Fruit fly (Drosophila melanogaster): ENCODE data around the gene CG34453.
A peak's percentile ranks its signal among the peaks of the same experiment; 100 is the strongest.

CG34453 gene

dm6 chr3L:247482-248225, 14.5 kb upstream of the CG34453 start, which contains the start of gene mthl14:
mthl14 (plus strand) TSS chr3L:247491.
- TF ChIP-seq CG32006 (GFP tag; optimal IDR thresholded peaks at IDR 0.05), result no peak
- no peak for TF ChIP-seq eg (GFP tag; IDR thresholded peaks at IDR 0.05)
- no peak for TF ChIP-seq Sox102F (GFP tag; optimal IDR thresholded peaks at IDR 0.05)
- TF ChIP-seq fkh (GFP tag; optimal IDR thresholded peaks at IDR 0.05), result peak; percentile 79
- no peak for TF ChIP-seq CG31627 (GFP tag; optimal IDR thresholded peaks at IDR 0.05)

DNA sequence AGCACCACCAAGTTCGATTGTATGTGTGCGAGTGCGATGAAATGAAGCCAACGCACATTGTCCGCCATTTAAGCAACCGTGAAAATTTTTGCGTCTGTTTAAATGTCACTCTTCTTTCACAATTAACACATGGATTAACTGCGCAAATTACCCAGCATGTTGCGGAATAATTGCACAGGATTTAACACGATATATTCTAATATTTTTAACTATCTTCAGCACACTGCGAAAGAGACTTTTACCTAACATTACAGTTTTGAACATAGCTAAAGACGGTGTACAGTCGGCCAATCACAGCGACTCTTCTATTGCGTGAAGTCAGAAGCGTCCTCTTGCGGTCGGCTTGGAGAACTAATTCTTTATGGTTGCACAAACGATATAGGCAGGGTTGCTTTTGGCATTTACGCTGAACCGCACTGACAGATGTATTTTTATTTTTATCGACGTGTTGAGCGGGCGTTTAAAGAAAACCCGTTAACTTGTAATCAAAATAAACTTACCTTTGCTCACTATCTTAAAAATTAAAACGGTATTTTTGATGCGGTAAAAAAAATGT, 13.6 kb upstream of the CG34453 start:
- TF ChIP-seq lz (GFP tag; optimal IDR thresholded peaks at IDR 0.05) (peak; percentile 67), CG11902 (GFP tag; optimal IDR thresholded peaks at IDR 0.05) (no peak), Eip78C (GFP tag) (peak; percentile 91), Ets96B (tag; optimal IDR thresholded peaks at IDR 0.05) (no peak), esn (GFP tag; optimal IDR thresholded peaks at IDR 0.05) (peak; percentile 60), CG3032 (tag; optimal IDR thresholded peaks at IDR 0.05) (peak; percentile 17), CG6854 (GFP tag; optimal IDR thresholded peaks at IDR 0.05) (peak; percentile 25), CG10669 (GFP tag; optimal IDR thresholded peaks at IDR 0.05) (no peak), CG11762 (GFP tag; optimal IDR thresholded peaks at IDR 0.05; ENCODE audit: insufficient read depth) (no peak), achi (GFP tag; optimal IDR thresholded peaks at IDR 0.05) (peak; percentile 97)

DNA sequence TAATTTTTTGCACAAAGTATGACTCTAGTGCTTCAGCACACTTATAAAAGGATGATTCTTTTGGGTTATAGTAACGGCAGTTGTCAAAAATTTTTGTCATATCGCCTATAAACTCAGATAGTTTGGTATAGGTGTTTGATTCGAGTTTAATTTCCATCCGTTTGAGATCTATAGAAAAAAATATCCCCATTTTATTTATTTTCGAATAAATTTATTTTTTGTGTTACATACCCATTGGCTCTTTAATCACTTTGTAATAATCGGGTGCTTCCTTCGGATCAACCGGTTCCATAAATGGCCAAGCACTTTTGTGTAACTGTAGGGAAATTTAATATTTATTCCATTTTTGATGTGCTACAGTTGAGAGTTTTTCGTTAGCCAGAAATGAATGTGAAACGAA, 1.2 kb upstream of the CG34453 start:
- TF ChIP-seq achi (GFP tag; optimal IDR thresholded peaks at IDR 0.05), result no peak
- TF ChIP-seq Sox14 (GFP tag; optimal IDR thresholded peaks at IDR 0.05), result no peak

- no peak for TF ChIP-seq net (GFP tag; optimal IDR thresholded peaks at IDR 0.05)
- peak; percentile 92 for TF ChIP-seq dsx (GFP tag; optimal IDR thresholded peaks at IDR 0.05; ENCODE audit: poor library complexity, severe bottlenecking)
These were observed 884 bp downstream of the CG34453 start, which contains the start of gene CG34454 for dm6 chr3L:232267-232666. CG34454 (minus strand) TSS chr3L:232350.

DNA sequence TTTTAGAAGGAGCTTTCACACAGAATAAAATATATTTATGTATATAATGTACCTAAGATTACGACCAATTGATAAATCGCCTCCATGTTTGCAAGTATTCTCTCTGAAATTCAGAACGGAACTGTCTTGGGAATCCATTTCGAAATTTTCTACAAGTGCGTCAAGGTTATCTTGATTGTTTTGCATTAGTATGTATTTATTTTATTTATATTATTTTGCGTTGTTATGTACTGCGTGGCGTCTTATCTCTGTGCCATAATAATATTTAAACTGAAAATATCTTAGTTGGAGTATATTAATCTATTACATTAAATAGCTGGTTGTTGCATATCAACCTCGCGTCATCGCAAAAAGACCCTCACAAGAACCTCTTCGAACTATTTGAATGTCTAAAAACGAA, 1.6 kb downstream of the CG34453 start, which contains the start of gene CG42846:
Gene CG42846, minus strand, starts transcription at position 101 of the 400 bp plus-strand sequence.
- no peak for TF ChIP-seq CG11902 (GFP tag; optimal IDR thresholded peaks at IDR 0.05)
- no peak for TF ChIP-seq CG10669 (GFP tag; optimal IDR thresholded peaks at IDR 0.05)
- TF ChIP-seq net (GFP tag; optimal IDR thresholded peaks at IDR 0.05), result no peak

- TF ChIP-seq Eip93F (GFP tag; optimal IDR thresholded peaks at IDR 0.05), result peak; percentile 12
- no peak for TF ChIP-seq CG16779 (tag; optimal IDR thresholded peaks at IDR 0.05)
- TF ChIP-seq CG15336 (GFP tag; IDR thresholded peaks at IDR 0.05), result 0 out of 2 replicates have a peak, but pooled peaks have one; percentile 14
- TF ChIP-seq Hr38 (GFP tag; optimal IDR thresholded peaks at IDR 0.05), result no peak
- TF ChIP-seq svp (GFP tag), result peak; percentile 42
- TF ChIP-seq CG1621 (tag; optimal IDR thresholded peaks at IDR 0.05), result no peak
- no peak for TF ChIP-seq Gug (GFP tag; IDR thresholded peaks at IDR 0.05)
- peak; percentile 6 for TF ChIP-seq vri (GFP tag; optimal IDR thresholded peaks at IDR 0.05)
- no peak for TF ChIP-seq CG32006 (GFP tag; optimal IDR thresholded peaks at IDR 0.05)
These were observed 8.0 kb downstream of the CG34453 start for dm6 chr3L:225120-225519.
